Fruit fly (Drosophila melanogaster): ENCODE measurements around the gene Gr93d.

Gene Gr93d

DNA sequence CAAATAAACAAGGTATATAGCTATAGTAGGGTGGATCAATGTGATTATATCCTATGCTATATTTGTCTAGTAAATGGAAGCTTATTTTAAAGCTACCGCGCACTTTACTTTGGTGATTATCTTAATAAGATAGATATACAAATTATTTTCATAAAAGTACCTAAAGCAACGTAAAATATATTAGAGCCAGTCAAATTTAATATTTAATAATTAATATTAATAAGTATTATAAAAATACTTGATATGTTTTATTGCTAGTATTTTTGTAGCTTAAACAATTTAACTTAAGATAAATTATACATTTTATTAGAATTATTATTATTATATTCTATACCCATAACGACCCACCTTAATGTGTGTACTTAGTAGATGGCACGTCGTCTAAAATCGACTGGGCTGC lies 6.8 kb downstream of the Gr93d start:
- TF ChIP-seq bab1 (GFP tag; optimal IDR thresholded peaks at IDR 0.05) (peak; percentile 94), tj (GFP tag; optimal IDR thresholded peaks at IDR 0.05) (peak; percentile 12), pad (GFP tag; optimal IDR thresholded peaks at IDR 0.05) (peak; percentile 9), Clk (GFP tag; optimal IDR thresholded peaks at IDR 0.05) (no peak), kay (GFP tag; ENCODE audit: borderline replicate concordance) (no peak), ovo (GFP tag; optimal IDR thresholded peaks at IDR 0.05) (peak; percentile 46), CG14711 (tag; optimal IDR thresholded peaks at IDR 0.05) (peak; percentile 68), CG33017 (tag; optimal IDR thresholded peaks at IDR 0.05) (peak; percentile 49), CG7101 (tag; optimal IDR thresholded peaks at IDR 0.05) (peak; percentile 73), cic (GFP tag; optimal IDR thresholded peaks at IDR 0.05) (no peak), Crg-1 (GFP tag; optimal IDR thresholded peaks at IDR 0.05) (no peak), CG11617 (GFP tag; optimal IDR thresholded peaks at IDR 0.05) (peak; percentile 76), CG7045 (GFP tag; optimal IDR thresholded peaks at IDR 0.05) (peak; percentile 17)

DNA sequence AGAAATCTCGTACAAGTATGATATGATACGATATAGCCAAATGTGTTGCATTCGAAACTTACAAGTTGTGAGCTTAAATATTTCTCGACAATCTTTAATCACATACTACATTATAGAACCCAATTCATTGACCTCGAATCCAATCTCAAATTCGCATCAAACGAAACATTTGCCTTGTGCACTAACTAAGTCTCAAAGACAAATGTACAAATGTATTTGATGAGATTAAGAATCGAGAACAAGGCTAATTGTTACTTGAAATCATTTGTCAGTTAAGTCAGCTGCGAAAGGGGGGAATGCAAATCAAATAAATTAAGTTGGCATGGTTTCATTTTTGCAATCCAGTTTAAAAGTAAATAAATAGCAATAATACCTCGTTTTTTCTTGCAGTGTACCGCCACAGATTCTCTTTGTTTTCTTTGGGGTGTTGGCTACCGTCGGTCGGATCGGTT lies 7.9 kb downstream of the Gr93d start:
- no peak for TF ChIP-seq CG12768 (GFP tag; optimal IDR thresholded peaks at IDR 0.05)
- TF ChIP-seq CG5204 (GFP tag; optimal IDR thresholded peaks at IDR 0.05) = no peak
- TF ChIP-seq tj (GFP tag; optimal IDR thresholded peaks at IDR 0.05) = no peak
- no peak for TF ChIP-seq CG1620 (GFP tag; optimal IDR thresholded peaks at IDR 0.05)
- TF ChIP-seq CG14711 (tag; optimal IDR thresholded peaks at IDR 0.05) = no peak
- no peak for TF ChIP-seq Mnt (GFP tag; optimal IDR thresholded peaks at IDR 0.05)
- no peak for TF ChIP-seq kay (GFP tag; ENCODE audit: borderline replicate concordance)
- no peak for TF ChIP-seq Hr96 (GFP tag; optimal IDR thresholded peaks at IDR 0.05)
- no peak for TF ChIP-seq CG7045 (GFP tag; optimal IDR thresholded peaks at IDR 0.05)
- TF ChIP-seq CG11617 (GFP tag; optimal IDR thresholded peaks at IDR 0.05) = no peak
- no peak for TF ChIP-seq pad (GFP tag; optimal IDR thresholded peaks at IDR 0.05)
- TF ChIP-seq CG33017 (tag; optimal IDR thresholded peaks at IDR 0.05) = no peak
- no peak for TF ChIP-seq cic (GFP tag; optimal IDR thresholded peaks at IDR 0.05)
- TF ChIP-seq Crg-1 (GFP tag; optimal IDR thresholded peaks at IDR 0.05) = no peak
- no peak for TF ChIP-seq bab1 (GFP tag; optimal IDR thresholded peaks at IDR 0.05)
- TF ChIP-seq Clk (GFP tag; optimal IDR thresholded peaks at IDR 0.05) = no peak

DNA sequence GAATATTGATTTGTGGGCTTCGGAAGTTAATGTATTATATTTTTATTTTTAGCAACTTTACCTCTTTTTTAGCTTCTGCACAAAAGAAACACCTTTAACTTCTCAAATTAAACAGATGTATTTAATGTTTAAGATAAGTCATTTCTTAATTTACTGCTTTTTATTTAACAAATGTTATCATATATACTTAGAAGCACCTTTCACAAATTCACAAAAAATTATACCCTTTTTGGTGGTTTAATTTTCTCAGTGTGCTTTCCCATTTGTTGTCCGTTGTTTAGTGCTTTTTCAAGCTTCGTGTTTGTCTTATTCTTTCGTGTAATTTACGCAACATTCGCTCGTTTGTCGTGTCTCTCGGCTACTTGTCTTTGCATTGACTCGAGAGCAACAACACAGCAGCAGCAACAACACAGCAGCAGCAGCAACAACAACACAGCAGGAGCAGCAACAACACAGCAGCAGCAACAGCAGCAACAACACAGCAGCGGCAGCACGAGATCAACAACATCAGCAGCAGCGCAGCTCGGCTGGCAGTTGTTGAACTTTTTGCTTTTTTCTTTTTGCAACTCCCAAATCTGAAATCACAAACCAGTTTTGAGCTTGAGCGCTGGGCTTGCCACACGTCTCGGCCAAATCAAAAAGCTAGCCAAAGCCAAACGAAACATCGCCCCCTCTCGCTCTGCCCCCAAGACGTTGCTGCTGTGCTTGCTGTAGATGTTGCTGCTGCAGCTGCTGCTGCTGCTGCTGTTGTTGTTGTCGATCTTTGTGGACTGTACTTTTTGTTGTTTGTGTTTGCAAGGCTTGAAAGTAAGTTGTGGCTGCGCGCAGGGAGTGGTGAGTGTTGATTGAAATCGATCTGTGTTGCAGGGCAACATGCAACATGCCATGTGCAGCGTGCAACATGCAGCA lies 9.1 kb downstream of the Gr93d start:
- TF ChIP-seq kay (GFP tag; ENCODE audit: borderline replicate concordance) = no peak
- TF ChIP-seq Clk (GFP tag; optimal IDR thresholded peaks at IDR 0.05) = no peak
- no peak for TF ChIP-seq CG7101 (tag; optimal IDR thresholded peaks at IDR 0.05)
- TF ChIP-seq Crg-1 (GFP tag; optimal IDR thresholded peaks at IDR 0.05) = no peak
- TF ChIP-seq bab1 (GFP tag; optimal IDR thresholded peaks at IDR 0.05) = no peak
- TF ChIP-seq CG5204 (GFP tag; optimal IDR thresholded peaks at IDR 0.05) = no peak
- TF ChIP-seq Mnt (GFP tag; optimal IDR thresholded peaks at IDR 0.05) = no peak
- TF ChIP-seq toe (GFP tag; optimal IDR thresholded peaks at IDR 0.05) = no peak

DNA sequence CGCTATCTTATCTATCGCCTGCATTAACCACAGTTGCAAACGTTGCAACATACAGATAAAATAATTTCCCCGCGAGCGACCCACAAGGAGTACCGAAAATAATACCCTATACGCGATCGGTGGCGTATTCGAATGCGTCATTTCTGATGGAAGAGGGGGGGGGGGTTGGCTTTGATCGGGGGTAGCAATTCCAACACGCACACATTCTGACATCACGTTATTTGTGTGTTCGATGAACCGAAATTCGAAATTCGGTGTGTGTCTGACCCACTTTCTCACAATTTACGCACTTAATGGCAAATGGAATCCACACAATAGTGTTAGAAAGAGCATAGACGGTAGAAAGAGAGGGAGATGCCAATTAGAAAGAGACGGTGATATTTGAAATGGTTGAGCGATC lies 9.8 kb downstream of the Gr93d start:
- no peak for TF ChIP-seq toe (GFP tag; optimal IDR thresholded peaks at IDR 0.05)
- TF ChIP-seq Hr96 (GFP tag; optimal IDR thresholded peaks at IDR 0.05) = no peak
- no peak for TF ChIP-seq Mnt (GFP tag; optimal IDR thresholded peaks at IDR 0.05)
- TF ChIP-seq Clk (GFP tag; optimal IDR thresholded peaks at IDR 0.05) = no peak
- no peak for TF ChIP-seq CG5204 (GFP tag; optimal IDR thresholded peaks at IDR 0.05)
- TF ChIP-seq cic (GFP tag; optimal IDR thresholded peaks at IDR 0.05) = no peak
- no peak for TF ChIP-seq Crg-1 (GFP tag; optimal IDR thresholded peaks at IDR 0.05)
- no peak for TF ChIP-seq tj (GFP tag; optimal IDR thresholded peaks at IDR 0.05)
- no peak for TF ChIP-seq ovo (GFP tag; optimal IDR thresholded peaks at IDR 0.05)
- no peak for TF ChIP-seq CG1620 (GFP tag; optimal IDR thresholded peaks at IDR 0.05)
- TF ChIP-seq CG11617 (GFP tag; optimal IDR thresholded peaks at IDR 0.05) = no peak
- no peak for TF ChIP-seq CG33017 (tag; optimal IDR thresholded peaks at IDR 0.05)
- no peak for TF ChIP-seq CG7045 (GFP tag; optimal IDR thresholded peaks at IDR 0.05)
- TF ChIP-seq pad (GFP tag; optimal IDR thresholded peaks at IDR 0.05) = no peak
- no peak for TF ChIP-seq bab1 (GFP tag; optimal IDR thresholded peaks at IDR 0.05)

DNA sequence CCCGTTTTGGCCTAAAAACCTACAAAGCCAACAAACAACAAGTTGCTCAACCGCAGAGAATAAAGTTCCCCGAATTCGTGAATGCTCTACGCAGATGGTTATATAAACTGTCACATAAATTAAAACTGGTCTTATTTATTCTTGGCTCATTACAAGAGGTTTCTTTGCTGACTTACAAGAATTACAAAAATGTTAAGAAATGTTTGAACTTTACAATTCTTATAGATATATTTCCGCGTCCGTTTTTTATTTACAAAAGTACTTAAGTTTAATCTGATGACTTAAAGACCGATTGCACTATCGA lies 10.3 kb downstream of the Gr93d start:
- TF ChIP-seq CG5204 (GFP tag; optimal IDR thresholded peaks at IDR 0.05) = no peak
- no peak for TF ChIP-seq cnc (optimal IDR thresholded peaks at IDR 0.05)
- no peak for TF ChIP-seq CG1620 (GFP tag; optimal IDR thresholded peaks at IDR 0.05)
- TF ChIP-seq CG7101 (tag; optimal IDR thresholded peaks at IDR 0.05) = no peak
- TF ChIP-seq kay (GFP tag; ENCODE audit: borderline replicate concordance) = no peak
- no peak for TF ChIP-seq CG33017 (tag; optimal IDR thresholded peaks at IDR 0.05)
- TF ChIP-seq pad (GFP tag; optimal IDR thresholded peaks at IDR 0.05) = no peak
- TF ChIP-seq ovo (GFP tag; optimal IDR thresholded peaks at IDR 0.05) = no peak
- TF ChIP-seq Mnt (GFP tag; optimal IDR thresholded peaks at IDR 0.05) = no peak
- TF ChIP-seq CG12768 (GFP tag; optimal IDR thresholded peaks at IDR 0.05) = no peak
- no peak for TF ChIP-seq CG7045 (GFP tag; optimal IDR thresholded peaks at IDR 0.05)

DNA sequence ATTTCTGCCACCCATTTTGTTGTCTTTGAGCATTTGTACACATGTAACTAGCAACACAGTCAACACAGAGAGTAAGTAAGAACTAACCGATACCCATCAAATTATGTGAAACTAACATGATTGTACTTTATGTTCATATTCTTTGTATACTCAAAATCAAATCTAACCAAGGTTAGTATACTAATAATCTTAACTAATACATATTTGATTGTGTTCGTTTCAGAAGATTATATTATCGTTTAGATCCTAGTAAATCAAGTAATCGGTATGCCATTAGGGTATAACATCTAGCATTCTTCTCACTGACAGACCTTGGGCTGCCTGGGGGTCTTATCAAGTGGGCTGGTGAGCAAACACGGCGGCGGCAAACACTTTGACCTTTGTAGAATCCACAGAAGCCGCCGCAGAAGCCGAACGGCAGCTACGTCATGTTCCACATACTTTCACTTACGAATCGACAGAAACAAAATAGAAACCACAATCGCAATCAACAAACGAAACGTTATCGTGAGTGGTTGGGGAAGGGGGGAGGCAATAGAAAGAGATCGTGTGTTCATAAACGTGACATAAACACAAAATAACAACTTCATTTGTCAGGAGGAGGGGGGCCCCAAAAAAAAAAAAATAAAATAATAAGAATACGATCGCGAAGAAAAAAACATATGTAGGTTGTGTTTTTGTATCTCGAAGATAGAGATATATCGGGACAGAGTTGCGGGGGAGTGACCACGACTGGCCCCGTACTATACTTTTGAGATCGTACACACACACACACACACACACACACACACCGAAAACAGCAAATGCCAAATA lies 10.9 kb downstream of the Gr93d start:
- TF ChIP-seq toe (GFP tag; optimal IDR thresholded peaks at IDR 0.05) = no peak
- TF ChIP-seq CG5204 (GFP tag; optimal IDR thresholded peaks at IDR 0.05) = no peak
- no peak for TF ChIP-seq CG33017 (tag; optimal IDR thresholded peaks at IDR 0.05)
- no peak for TF ChIP-seq Mnt (GFP tag; optimal IDR thresholded peaks at IDR 0.05)
- no peak for TF ChIP-seq kay (GFP tag; ENCODE audit: borderline replicate concordance)
- no peak for TF ChIP-seq Hr96 (GFP tag; optimal IDR thresholded peaks at IDR 0.05)
- TF ChIP-seq bab1 (GFP tag; optimal IDR thresholded peaks at IDR 0.05) = no peak
- TF ChIP-seq CG7045 (GFP tag; optimal IDR thresholded peaks at IDR 0.05) = no peak
- no peak for TF ChIP-seq CG1620 (GFP tag; optimal IDR thresholded peaks at IDR 0.05)
- no peak for TF ChIP-seq CG12768 (GFP tag; optimal IDR thresholded peaks at IDR 0.05)
- TF ChIP-seq tj (GFP tag; optimal IDR thresholded peaks at IDR 0.05) = no peak
- TF ChIP-seq Crg-1 (GFP tag; optimal IDR thresholded peaks at IDR 0.05) = no peak
- TF ChIP-seq pad (GFP tag; optimal IDR thresholded peaks at IDR 0.05) = no peak
- TF ChIP-seq CG7101 (tag; optimal IDR thresholded peaks at IDR 0.05) = no peak

All from whole organism, adult.